Worm (Caenorhabditis elegans): ENCODE data around the gene T11F9.1.

T11F9.1 gene

DNA sequence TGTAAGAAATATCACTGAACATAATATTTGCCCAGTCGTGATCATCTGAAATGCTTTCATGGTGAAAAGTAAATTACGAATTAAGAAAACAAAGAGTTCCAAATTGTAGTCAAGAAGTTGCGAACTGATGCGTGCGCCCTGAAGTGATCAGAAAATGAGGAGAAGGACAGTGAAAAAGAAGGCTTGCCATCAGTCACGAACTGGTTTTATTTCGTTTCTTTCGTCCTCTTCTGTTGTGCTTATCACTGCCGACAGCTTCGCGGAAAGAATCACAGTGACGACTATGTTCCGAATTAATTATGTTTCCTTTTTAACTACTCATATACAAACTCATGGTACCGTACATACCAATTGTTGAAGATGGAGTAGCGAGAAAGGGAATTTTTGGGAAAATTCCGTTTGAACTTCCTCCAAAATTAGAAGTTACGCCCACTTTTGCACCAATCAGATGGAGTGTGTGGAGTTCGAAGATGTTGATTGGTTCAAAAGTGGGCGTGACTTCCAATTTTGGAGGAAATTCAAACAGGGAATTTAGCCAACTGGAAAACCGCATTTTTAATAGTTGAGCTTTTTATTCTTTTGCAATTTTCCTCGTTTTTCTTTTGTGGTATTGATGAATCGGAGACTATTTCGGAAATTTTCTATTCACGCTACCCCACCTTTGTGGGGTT is 43.9 kb downstream of the T11F9.1 start, which contains the start of gene C55A6.12 (continued):
- TF ChIP-seq F22D6.2 (tag; optimal IDR thresholded peaks at IDR 0.05) (no peak), gei-17 (GFP tag; optimal IDR thresholded peaks at IDR 0.05) (no peak), nfyb-1 (GFP tag; IDR thresholded peaks at IDR 0.05) (peak; percentile 99), hlh-26 (GFP tag; conservative IDR thresholded peaks at IDR 0.05) (no peak), ztf-3 (GFP tag; optimal IDR thresholded peaks at IDR 0.05) (no peak), nfya-1 (tag; optimal IDR thresholded peaks at IDR 0.05; ENCODE audit: borderline replicate concordance, insufficient read depth) (no peak), attf-3 (GFP tag; conservative IDR thresholded peaks at IDR 0.05) (no peak), mel-28 (tag; optimal IDR thresholded peaks at IDR 0.05; ENCODE audit: borderline replicate concordance) (no peak), lin-35 (GFP tag; optimal IDR thresholded peaks at IDR 0.05) (peak in 1 of 3 experiments; percentile 45)

DNA sequence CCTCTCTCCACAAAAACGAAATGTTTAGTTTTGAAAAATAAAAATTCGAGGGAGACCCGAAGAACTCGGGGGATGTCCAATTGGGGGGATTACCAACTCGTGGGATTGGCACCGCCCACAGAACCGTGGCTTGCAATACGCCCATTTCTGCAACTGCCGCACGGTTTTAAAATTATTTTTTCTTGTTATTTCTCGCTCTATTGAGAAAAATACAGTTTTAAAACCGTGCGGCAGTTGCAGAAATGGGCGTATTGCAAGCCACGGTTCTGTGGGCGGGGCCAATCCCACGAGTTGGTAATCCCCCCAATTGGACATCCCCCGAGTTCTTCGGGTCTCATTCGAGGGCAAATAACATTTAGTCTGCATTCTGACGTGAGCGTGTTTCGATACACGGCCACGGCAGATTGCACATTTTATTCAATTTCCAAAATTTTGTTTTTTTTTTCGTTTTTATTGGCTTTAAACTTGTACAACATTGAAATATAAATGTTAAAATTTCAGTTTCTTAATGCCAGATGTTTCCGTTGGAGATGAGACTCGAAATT is 45.6 kb downstream of the T11F9.1 start, which contains the start of the genes C55A6.1 and C55A6.10:
C55A6.1 (minus strand) TSS at position 116 of the 545 bp plus-strand sequence.
C55A6.10 (plus strand) TSS at position 495 of the 545 bp plus-strand sequence.
- TF ChIP-seq hsf-1 (GFP tag; IDR thresholded peaks at IDR 0.05) (peak; percentile 38), F33H1.4 (GFP tag; IDR thresholded peaks at IDR 0.05) (peak; percentile 64), athp-1 (tag; optimal IDR thresholded peaks at IDR 0.05) (peak; percentile 59), mcd-1 (GFP tag; IDR thresholded peaks at IDR 0.05) (peak; percentile 91), B0019.2 (GFP tag; conservative IDR thresholded peaks at IDR 0.05) (peak; percentile 72; the same call in 1 of the 2 replicates), egrh-3 (GFP tag; IDR thresholded peaks at IDR 0.05) (peak; percentile 69; the same call in 1 of the 2 replicates), ekl-4 (GFP tag; IDR thresholded peaks at IDR 0.05) (peak; percentile 90), lsl-1 (GFP tag; optimal IDR thresholded peaks at IDR 0.05) (peak; percentile 61), dox-1 (GFP tag; IDR thresholded peaks at IDR 0.05) (peak; percentile 93), ZK185.1 (tag; optimal IDR thresholded peaks at IDR 0.05; ENCODE audit: poor library complexity, severe bottlenecking) (peak; percentile 64), madf-6 (GFP tag; IDR thresholded peaks at IDR 0.05) (peak; percentile 71), ztf-26 (tag; optimal IDR thresholded peaks at IDR 0.05) (peak; percentile 51), lin-40 (tag; optimal IDR thresholded peaks at IDR 0.05) (peak; percentile 89), let-526 (GFP tag; IDR thresholded peaks at IDR 0.05) (peak; percentile 67; the same call in 1 of the 2 replicates), snpc-4 (GFP tag; optimal IDR thresholded peaks at IDR 0.05) (peak; percentile 51), snpc-4 (tag; optimal IDR thresholded peaks at IDR 0.05) (peak in 3 of 4 experiments; percentile 65 to 77 (median 75)), B0336.3 (GFP tag; IDR thresholded peaks at IDR 0.05) (0 out of 2 replicates have a peak, but pooled peaks have one; percentile 54), Y67H2A.10 (GFP tag; conservative IDR thresholded peaks at IDR 0.05) (peak; percentile 71; the same call in 1 of the 2 replicates), rcor-1 (GFP tag; IDR thresholded peaks at IDR 0.05) (peak; percentile 80), lin-26 (GFP tag; IDR thresholded peaks at IDR 0.05) (0 out of 2 replicates have a peak, but pooled peaks have one; percentile 54), pbrm-1 (GFP tag; IDR thresholded peaks at IDR 0.05) (peak; percentile 93), efl-1 (GFP tag; optimal IDR thresholded peaks at IDR 0.05) (peak; percentile 23), ztf-28 (GFP tag; IDR thresholded peaks at IDR 0.05) (peak; percentile 82; the same call in 1 of the 2 replicates), hmg-1.2 (GFP tag; IDR thresholded peaks at IDR 0.05) (peak; percentile 64; the same call in 1 of the 2 replicates), C06A6.2 (GFP tag; conservative IDR thresholded peaks at IDR 0.05) (peak; percentile 83), madf-10 (tag; optimal IDR thresholded peaks at IDR 0.05) (peak; percentile 73), ceh-91 (GFP tag; IDR thresholded peaks at IDR 0.05) (peak; percentile 74), nfyb-1 (GFP tag; IDR thresholded peaks at IDR 0.05) (peak; percentile 97), attf-3 (GFP tag; conservative IDR thresholded peaks at IDR 0.05) (peak; percentile 69), K12H6.12 (tag; optimal IDR thresholded peaks at IDR 0.05) (peak; percentile 50), lin-54 (GFP tag; optimal IDR thresholded peaks at IDR 0.05) (peak; percentile 72), C17E4.6 (GFP tag; IDR thresholded peaks at IDR 0.05) (peak; percentile 67), bed-2 (GFP tag; IDR thresholded peaks at IDR 0.05) (peak; percentile 50; the same call in 1 of the 2 replicates), D2030.7 (GFP tag; IDR thresholded peaks at IDR 0.05) (peak; percentile 93), unc-130 (GFP tag; optimal IDR thresholded peaks at IDR 0.05) (peak; percentile 59), chd-7 (tag; optimal IDR thresholded peaks at IDR 0.05) (peak; percentile 50), egl-44 (GFP tag; IDR thresholded peaks at IDR 0.05) (peak; percentile 65; the same call in 1 of the 2 replicates), ceh-27 (GFP tag; optimal IDR thresholded peaks at IDR 0.05) (peak; percentile 72)

All from whole organism, young adult.